Fruit fly (Drosophila melanogaster): Measurements from ENCODE around the gene Oamb.
A peak's percentile ranks its signal among the peaks of the same experiment; 100 is the strongest.

The Oamb gene

DNA sequence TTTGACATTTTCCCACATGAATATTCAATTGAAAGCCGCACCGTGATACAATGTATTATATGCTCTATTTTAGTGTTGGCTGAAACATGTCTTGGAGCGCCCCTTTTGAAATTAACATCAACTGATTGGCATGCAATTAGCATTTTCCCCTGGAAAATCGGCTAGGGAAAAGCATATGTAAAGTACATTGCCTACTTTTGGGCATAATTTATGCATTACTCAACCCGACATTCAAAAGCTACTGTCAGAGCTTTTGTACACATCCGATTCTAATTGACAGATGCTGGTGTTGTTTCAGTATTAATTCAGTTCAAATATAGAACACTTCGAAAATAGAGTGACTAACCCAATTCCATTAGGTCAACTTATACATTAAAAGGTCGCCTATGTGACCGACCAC lies 38.6 kb downstream of the Oamb start:
- no peak for TF ChIP-seq fd85E (GFP tag; optimal IDR thresholded peaks at IDR 0.05)
- TF ChIP-seq CG6163 (GFP tag; IDR thresholded peaks at IDR 0.05) = no peak
- no peak for TF ChIP-seq CG31627 (GFP tag; optimal IDR thresholded peaks at IDR 0.05)
- TF ChIP-seq lz (GFP tag; optimal IDR thresholded peaks at IDR 0.05) = no peak
- TF ChIP-seq CG9139 (GFP tag; optimal IDR thresholded peaks at IDR 0.05) = no peak
- TF ChIP-seq Hr39 (GFP tag; optimal IDR thresholded peaks at IDR 0.05) = no peak
- TF ChIP-seq CG6854 (GFP tag; optimal IDR thresholded peaks at IDR 0.05) = no peak
- TF ChIP-seq net (GFP tag; optimal IDR thresholded peaks at IDR 0.05) = no peak
- no peak for TF ChIP-seq achi (GFP tag; optimal IDR thresholded peaks at IDR 0.05)
- no peak for TF ChIP-seq Gug (GFP tag; IDR thresholded peaks at IDR 0.05)
- TF ChIP-seq Met (GFP tag; optimal IDR thresholded peaks at IDR 0.05) = no peak
- no peak for TF ChIP-seq CG8319 (GFP tag; optimal IDR thresholded peaks at IDR 0.05)

DNA sequence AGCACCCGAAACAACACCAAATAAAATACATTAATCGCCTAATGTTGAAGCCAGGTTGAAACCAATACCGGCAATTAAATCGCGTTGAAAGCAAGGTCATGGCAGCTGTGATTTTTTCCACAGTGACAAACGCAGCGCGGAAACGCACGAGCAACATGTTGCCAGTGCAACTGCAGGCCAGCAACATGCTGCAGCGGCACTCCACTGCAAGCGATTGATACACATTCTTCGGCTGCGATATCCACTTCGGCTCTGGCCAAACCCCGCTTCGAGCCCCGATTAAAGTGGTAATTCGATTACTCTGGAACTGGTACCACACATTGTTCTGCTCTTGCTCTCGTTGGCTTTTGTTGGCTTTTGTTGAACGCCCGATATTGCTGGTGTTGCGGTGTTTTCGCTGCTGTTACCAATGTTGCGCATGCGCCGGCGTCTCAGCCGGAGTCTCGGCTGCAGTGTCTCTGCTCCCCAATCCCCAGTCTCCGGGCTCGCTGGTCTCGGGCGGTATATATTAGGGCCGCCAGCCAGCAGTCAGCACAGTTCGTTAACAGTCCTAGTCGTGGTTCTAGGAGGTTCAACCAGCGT lies 45.2 kb downstream of the Oamb start, which contains the start of gene Cpr92F:
TSS of gene Cpr92F (plus strand) at position 532 of the 582 bp plus-strand sequence.
- no peak for TF ChIP-seq Blimp-1 (GFP tag; optimal IDR thresholded peaks at IDR 0.05)
- no peak for TF ChIP-seq Hr39 (GFP tag; optimal IDR thresholded peaks at IDR 0.05)
- no peak for TF ChIP-seq CG6854 (GFP tag; optimal IDR thresholded peaks at IDR 0.05)
- no peak for TF ChIP-seq Lpt (GFP tag; optimal IDR thresholded peaks at IDR 0.05)
- TF ChIP-seq CG4318 (GFP tag; optimal IDR thresholded peaks at IDR 0.05) = no peak
- TF ChIP-seq Eip78C (GFP tag) = peak; percentile 53
- no peak for TF ChIP-seq lz (GFP tag; optimal IDR thresholded peaks at IDR 0.05)
- TF ChIP-seq salr (GFP tag; optimal IDR thresholded peaks at IDR 0.05) = no peak
- TF ChIP-seq fd85E (GFP tag; optimal IDR thresholded peaks at IDR 0.05) = no peak
- no peak for TF ChIP-seq CG32006 (GFP tag; optimal IDR thresholded peaks at IDR 0.05)
- no peak for TF ChIP-seq CG31627 (GFP tag; optimal IDR thresholded peaks at IDR 0.05)
- no peak for TF ChIP-seq CG7368 (GFP tag; optimal IDR thresholded peaks at IDR 0.05)
- no peak for TF ChIP-seq Ets96B (tag; optimal IDR thresholded peaks at IDR 0.05)
- no peak for TF ChIP-seq CG16779 (tag; optimal IDR thresholded peaks at IDR 0.05)
- no peak for TF ChIP-seq eg (GFP tag; IDR thresholded peaks at IDR 0.05)
- peak; percentile 13 for TF ChIP-seq dsx (GFP tag; optimal IDR thresholded peaks at IDR 0.05; ENCODE audit: poor library complexity, severe bottlenecking)
- TF ChIP-seq CG9139 (GFP tag; optimal IDR thresholded peaks at IDR 0.05) = no peak

DNA sequence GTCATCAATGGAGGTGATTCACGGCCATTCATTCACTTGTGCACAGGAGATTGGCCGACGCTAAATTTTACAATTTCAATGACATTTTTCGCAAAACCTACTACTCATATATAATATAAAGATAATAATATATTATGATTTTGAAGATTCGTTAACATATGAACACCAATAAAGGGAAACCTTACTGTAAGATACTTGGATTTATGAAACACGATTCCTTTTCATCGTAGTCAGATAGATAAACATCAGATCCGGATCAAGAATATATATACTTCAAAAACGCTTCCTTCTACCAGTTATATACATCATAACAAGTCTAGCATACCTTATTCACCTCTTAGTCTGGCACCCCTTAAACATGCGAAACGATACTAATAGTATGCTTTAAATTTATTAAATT lies 54.6 kb downstream of the Oamb start, which contains the start of gene Nep4:
TSS of gene Nep4 (minus strand) at position 101 of the 400 bp plus-strand sequence.
- TF ChIP-seq Lpt (GFP tag; optimal IDR thresholded peaks at IDR 0.05) (no peak), CG11902 (GFP tag; optimal IDR thresholded peaks at IDR 0.05) (no peak), CG8319 (GFP tag; optimal IDR thresholded peaks at IDR 0.05) (no peak), CG31627 (GFP tag; optimal IDR thresholded peaks at IDR 0.05) (no peak), CG15336 (GFP tag; IDR thresholded peaks at IDR 0.05) (no peak), CG10631 (GFP tag; optimal IDR thresholded peaks at IDR 0.05) (no peak), ss (GFP tag; optimal IDR thresholded peaks at IDR 0.05) (no peak), Eip93F (GFP tag; optimal IDR thresholded peaks at IDR 0.05) (no peak), CG3919 (GFP tag; optimal IDR thresholded peaks at IDR 0.05) (no peak), CG6808 (GFP tag; optimal IDR thresholded peaks at IDR 0.05) (no peak), CG6854 (GFP tag; optimal IDR thresholded peaks at IDR 0.05) (no peak), Ets96B (tag; optimal IDR thresholded peaks at IDR 0.05) (no peak), CG3032 (tag; optimal IDR thresholded peaks at IDR 0.05) (no peak), CG6792 (GFP tag; optimal IDR thresholded peaks at IDR 0.05) (no peak), Sox102F (GFP tag; optimal IDR thresholded peaks at IDR 0.05) (no peak), pdm3 (GFP tag; optimal IDR thresholded peaks at IDR 0.05) (no peak), Hr38 (GFP tag; optimal IDR thresholded peaks at IDR 0.05) (no peak), lz (GFP tag; optimal IDR thresholded peaks at IDR 0.05) (no peak), cyc (GFP tag; optimal IDR thresholded peaks at IDR 0.05) (no peak)

- no peak for TF ChIP-seq topi (GFP tag; optimal IDR thresholded peaks at IDR 0.05)
- TF ChIP-seq CG3919 (GFP tag; optimal IDR thresholded peaks at IDR 0.05) = peak; percentile 12
Measured at dm6 chr3R:20656649-20657048, 57.7 kb downstream of the Oamb start.

Measured in whole organism, prepupa.